Worm (Caenorhabditis elegans): ENCODE data around the gene Y34F4.3.

Y34F4.3 gene

DNA sequence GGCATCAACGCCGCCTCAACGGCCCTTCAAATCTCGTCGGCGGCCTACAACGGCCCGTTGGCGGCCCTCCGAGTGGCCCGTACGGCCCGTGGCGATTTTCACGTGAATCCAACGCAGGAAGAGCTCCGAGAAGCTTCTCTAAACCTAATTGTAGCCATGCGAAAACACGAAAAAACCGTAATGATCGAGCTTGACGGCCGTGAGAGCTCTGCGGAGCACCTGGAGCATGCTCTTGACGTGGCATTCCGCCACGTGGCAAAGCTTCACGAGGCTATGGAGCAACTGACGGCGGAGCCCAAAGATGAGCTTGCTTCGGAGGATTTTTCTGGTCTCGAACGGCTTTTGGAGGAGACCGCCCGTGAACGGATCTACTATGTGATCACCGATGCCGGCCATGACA lies 24.1 kb upstream of the Y34F4.3 start:
- no peak for TF ChIP-seq ztf-23 (GFP tag; IDR thresholded peaks at IDR 0.05)
- no peak for TF ChIP-seq cog-1 (tag; optimal IDR thresholded peaks at IDR 0.05)
- no peak for TF ChIP-seq ztf-29 (GFP tag; IDR thresholded peaks at IDR 0.05)
- TF ChIP-seq tab-1 (GFP tag; IDR thresholded peaks at IDR 0.05): no peak
- no peak for TF ChIP-seq T22C8.4 (GFP tag; IDR thresholded peaks at IDR 0.05)
- no peak for TF ChIP-seq flt-1 (GFP tag; IDR thresholded peaks at IDR 0.05)
- TF ChIP-seq med-1 (GFP tag; optimal IDR thresholded peaks at IDR 0.05; ENCODE audit: insufficient read depth): no peak
- TF ChIP-seq klf-2 (GFP tag; conservative IDR thresholded peaks at IDR 0.05): no peak
- no peak for TF ChIP-seq ref-1 (GFP tag; conservative IDR thresholded peaks at IDR 0.05)

DNA sequence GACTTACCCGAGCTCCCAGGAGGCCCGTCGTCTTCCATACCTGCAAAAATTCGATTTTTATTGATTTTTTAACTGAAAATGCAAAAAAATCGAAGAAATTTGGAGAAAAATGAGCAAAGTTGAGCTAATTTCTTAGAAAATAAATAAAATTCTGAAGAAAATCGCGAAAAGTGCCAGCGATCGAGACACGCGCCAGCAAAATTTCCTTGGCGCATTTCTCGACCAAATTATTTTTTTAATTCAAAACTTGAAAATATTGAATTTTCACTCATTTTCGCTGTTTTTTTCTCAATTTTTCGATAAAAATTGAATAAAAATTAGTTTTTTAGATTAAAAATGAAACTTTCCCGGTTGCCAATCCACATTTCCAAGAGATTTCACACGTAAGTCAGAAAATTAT lies 21.2 kb upstream of the Y34F4.3 start, which contains the start of the genes chin-1 and BE0003N10.1:
chin-1 (minus strand) TSS at position 40 of the 400 bp plus-strand sequence.
BE0003N10.1 (plus strand) TSS at position 320 of the 400 bp plus-strand sequence.
- TF ChIP-seq ref-1 (GFP tag; conservative IDR thresholded peaks at IDR 0.05) (no peak), T22C8.4 (GFP tag; IDR thresholded peaks at IDR 0.05) (no peak), tab-1 (GFP tag; IDR thresholded peaks at IDR 0.05) (no peak), klf-2 (GFP tag; conservative IDR thresholded peaks at IDR 0.05) (no peak), flt-1 (GFP tag; IDR thresholded peaks at IDR 0.05) (no peak), cog-1 (tag; optimal IDR thresholded peaks at IDR 0.05) (no peak), ztf-29 (GFP tag; IDR thresholded peaks at IDR 0.05) (no peak), med-1 (GFP tag; optimal IDR thresholded peaks at IDR 0.05; ENCODE audit: insufficient read depth) (no peak), ztf-23 (GFP tag; IDR thresholded peaks at IDR 0.05) (no peak)

DNA sequence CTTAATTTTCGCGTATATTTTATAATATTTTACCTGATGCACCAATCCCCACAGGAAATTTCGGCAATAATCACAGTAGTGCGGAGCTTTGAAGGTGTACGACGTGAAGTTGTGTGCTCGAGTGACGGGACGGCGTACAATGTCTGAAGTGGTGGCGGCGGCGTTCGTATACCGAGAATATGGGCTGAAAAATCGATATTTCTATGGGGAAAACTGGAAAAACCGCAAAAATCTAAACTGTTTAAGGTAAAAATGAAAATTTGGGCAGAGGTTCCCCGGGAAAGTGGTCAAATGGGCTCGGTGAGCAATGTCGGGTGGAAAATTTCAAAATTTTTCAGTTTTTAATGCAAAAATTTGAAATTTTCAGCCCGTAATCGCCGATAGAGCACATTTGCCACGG lies 18.9 kb upstream of the Y34F4.3 start:
- TF ChIP-seq ztf-23 (GFP tag; IDR thresholded peaks at IDR 0.05) (no peak), med-1 (GFP tag; optimal IDR thresholded peaks at IDR 0.05; ENCODE audit: insufficient read depth) (no peak), T22C8.4 (GFP tag; IDR thresholded peaks at IDR 0.05) (no peak), ref-1 (GFP tag; conservative IDR thresholded peaks at IDR 0.05) (no peak), tab-1 (GFP tag; IDR thresholded peaks at IDR 0.05) (no peak), flt-1 (GFP tag; IDR thresholded peaks at IDR 0.05) (no peak), cog-1 (tag; optimal IDR thresholded peaks at IDR 0.05) (no peak), klf-2 (GFP tag; conservative IDR thresholded peaks at IDR 0.05) (no peak), ztf-29 (GFP tag; IDR thresholded peaks at IDR 0.05) (no peak)

DNA sequence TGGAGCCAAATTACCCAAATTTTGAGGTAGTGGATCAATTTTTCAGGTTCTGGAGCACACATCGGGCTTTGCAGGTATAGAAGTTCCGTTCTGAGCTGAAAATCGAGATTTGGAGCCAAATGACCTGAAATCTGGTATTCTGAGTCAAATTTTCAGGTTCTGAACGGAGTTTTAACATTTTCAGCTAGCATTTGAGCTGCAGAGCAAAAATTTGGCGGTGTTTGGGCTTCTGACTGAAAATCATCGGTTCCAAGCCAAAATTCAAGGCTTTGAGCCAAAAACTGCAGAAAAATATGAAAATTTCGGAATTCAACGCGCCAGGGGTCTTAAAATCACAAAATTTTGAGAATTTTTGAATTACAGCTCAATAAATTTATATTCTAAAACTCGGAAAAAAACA lies 15.0 kb upstream of the Y34F4.3 start, which contains the start of the genes clc-26 and E_BE45912.2:
clc-26 (minus strand) TSS at position 101 of the 400 bp plus-strand sequence.
E_BE45912.2 (minus strand) TSS at position 139 of the 400 bp plus-strand sequence.
- TF ChIP-seq med-1 (GFP tag; optimal IDR thresholded peaks at IDR 0.05; ENCODE audit: insufficient read depth): no peak
- TF ChIP-seq ztf-23 (GFP tag; IDR thresholded peaks at IDR 0.05): no peak
- no peak for TF ChIP-seq cog-1 (tag; optimal IDR thresholded peaks at IDR 0.05)
- no peak for TF ChIP-seq flt-1 (GFP tag; IDR thresholded peaks at IDR 0.05)
- TF ChIP-seq ref-1 (GFP tag; conservative IDR thresholded peaks at IDR 0.05): no peak
- no peak for TF ChIP-seq klf-2 (GFP tag; conservative IDR thresholded peaks at IDR 0.05)
- TF ChIP-seq tab-1 (GFP tag; IDR thresholded peaks at IDR 0.05): no peak
- no peak for TF ChIP-seq ztf-29 (GFP tag; IDR thresholded peaks at IDR 0.05)

DNA sequence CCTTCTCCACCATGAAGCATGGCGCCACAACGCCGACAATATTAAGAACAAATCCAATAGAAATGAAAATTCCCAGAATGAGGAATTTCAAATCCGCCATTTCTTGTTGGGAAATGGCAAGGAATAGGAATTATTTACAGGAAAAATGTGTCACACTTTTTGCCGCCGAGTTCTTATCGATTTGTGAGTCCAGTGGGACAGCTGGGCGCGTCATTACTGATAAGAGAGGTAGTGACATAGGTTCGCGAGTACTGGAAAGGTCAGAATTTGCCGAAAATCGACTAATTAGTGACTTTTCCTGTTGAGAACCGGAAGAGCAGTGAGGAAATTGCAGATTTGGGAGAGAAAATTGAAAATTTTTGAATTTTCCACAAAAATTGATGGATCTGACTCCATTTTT lies 12.3 kb upstream of the Y34F4.3 start:
- TF ChIP-seq ztf-29 (GFP tag; IDR thresholded peaks at IDR 0.05): no peak

DNA sequence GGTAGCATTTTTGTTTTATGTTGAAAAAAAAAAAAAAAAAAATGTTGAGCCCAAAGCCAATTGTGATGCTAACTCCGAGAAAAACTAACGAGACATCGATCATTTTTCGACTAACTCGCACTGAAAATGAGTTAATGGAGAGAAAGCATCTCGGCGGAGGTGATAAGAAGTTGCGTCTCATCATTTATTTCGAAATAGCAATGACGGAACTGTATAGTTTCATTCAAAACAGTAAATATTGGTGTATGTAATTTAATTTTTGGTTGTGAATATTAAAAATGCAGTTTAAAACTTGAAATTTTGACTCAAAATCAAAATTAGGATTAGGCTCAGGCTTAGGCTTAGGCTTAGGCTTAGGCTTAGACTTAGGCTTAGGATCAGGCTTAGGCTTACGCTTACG lies 10.3 kb upstream of the Y34F4.3 start, which contains the start of gene clc-25:
clc-25 (minus strand) TSS at position 101 of the 400 bp plus-strand sequence.
- no peak for TF ChIP-seq flt-1 (GFP tag; IDR thresholded peaks at IDR 0.05)
- TF ChIP-seq med-1 (GFP tag; optimal IDR thresholded peaks at IDR 0.05; ENCODE audit: insufficient read depth): no peak
- TF ChIP-seq T22C8.4 (GFP tag; IDR thresholded peaks at IDR 0.05): no peak
- TF ChIP-seq ztf-23 (GFP tag; IDR thresholded peaks at IDR 0.05): no peak

DNA sequence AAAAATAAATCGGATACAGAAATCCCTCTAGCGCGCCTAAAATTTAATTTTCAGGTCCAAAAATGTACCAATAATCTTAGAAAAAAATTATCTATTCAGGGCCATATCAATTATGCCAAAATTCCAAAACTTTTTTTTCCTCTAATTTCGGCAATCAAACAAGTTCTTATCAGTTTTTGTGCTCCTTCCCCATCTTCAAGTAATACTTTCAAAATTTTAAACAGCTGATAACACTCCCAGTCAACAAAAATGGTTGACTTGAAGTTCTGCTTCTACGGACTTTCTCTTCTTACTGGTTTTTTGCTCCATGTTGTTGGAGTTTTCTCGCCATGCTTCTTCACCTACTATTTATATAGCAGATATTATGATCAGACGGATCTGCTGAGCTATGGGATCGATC lies 4.8 kb upstream of the Y34F4.3 start, which contains the start of gene clc-23:
clc-23 (plus strand) TSS at position 223 of the 400 bp plus-strand sequence.
- no peak for TF ChIP-seq tab-1 (GFP tag; IDR thresholded peaks at IDR 0.05)
- TF ChIP-seq T22C8.4 (GFP tag; IDR thresholded peaks at IDR 0.05): no peak
- TF ChIP-seq ref-1 (GFP tag; conservative IDR thresholded peaks at IDR 0.05): no peak
- no peak for TF ChIP-seq ztf-29 (GFP tag; IDR thresholded peaks at IDR 0.05)
- TF ChIP-seq flt-1 (GFP tag; IDR thresholded peaks at IDR 0.05): no peak
- TF ChIP-seq klf-2 (GFP tag; conservative IDR thresholded peaks at IDR 0.05): no peak
- TF ChIP-seq ztf-23 (GFP tag; IDR thresholded peaks at IDR 0.05): no peak

DNA sequence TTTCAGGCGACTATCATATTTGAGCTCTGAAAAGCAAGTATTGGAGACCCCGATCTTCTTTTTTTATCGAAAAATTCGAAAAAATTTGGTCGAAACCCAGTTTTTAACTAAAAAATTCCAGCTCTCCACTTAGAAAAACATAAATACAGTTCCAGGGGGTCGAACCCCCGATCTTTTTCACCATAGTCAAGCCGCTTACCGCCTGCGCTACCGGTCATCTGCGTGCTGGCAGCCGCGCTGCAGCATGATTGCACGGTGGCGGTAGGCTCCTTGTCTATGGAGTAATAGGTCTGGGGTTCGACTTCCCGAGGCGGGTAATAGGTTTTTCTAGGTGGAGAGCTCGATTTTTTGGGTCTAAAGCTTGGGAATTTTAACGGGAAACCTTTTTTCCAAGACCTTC lies 6.2 kb downstream of the Y34F4.3 start, which contains the start of gene clc-24:
clc-24 (plus strand) TSS at position 263 of the 400 bp plus-strand sequence.
- TF ChIP-seq ztf-23 (GFP tag; IDR thresholded peaks at IDR 0.05) (no peak), flt-1 (GFP tag; IDR thresholded peaks at IDR 0.05) (no peak), klf-2 (GFP tag; conservative IDR thresholded peaks at IDR 0.05) (no peak), tab-1 (GFP tag; IDR thresholded peaks at IDR 0.05) (no peak), ref-1 (GFP tag; conservative IDR thresholded peaks at IDR 0.05) (no peak), ztf-29 (GFP tag; IDR thresholded peaks at IDR 0.05) (no peak), med-1 (GFP tag; optimal IDR thresholded peaks at IDR 0.05; ENCODE audit: insufficient read depth) (no peak), cog-1 (tag; optimal IDR thresholded peaks at IDR 0.05) (no peak), T22C8.4 (GFP tag; IDR thresholded peaks at IDR 0.05) (no peak)

DNA sequence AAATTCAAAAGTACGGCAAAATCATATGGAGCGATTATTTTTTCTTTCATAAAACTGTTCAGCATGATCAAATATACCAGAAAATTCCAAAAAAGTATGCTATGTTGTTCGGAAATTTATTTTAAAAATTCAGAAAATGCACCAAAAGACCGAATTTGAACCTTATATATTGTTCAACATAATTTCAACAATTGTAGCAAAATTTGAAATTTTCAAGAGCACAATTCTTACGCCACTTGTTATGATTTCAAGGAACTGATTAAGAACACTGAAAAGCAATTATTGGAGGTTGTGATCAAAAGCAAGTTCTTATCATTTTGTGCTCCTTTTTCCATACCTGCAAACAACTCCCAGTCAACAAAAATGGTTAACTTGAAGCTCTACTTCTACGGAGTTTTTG lies 7.9 kb downstream of the Y34F4.3 start, which contains the start of gene clc-27:
clc-27 (plus strand) TSS at position 301 of the 400 bp plus-strand sequence.
- TF ChIP-seq T22C8.4 (GFP tag; IDR thresholded peaks at IDR 0.05): no peak
- no peak for TF ChIP-seq tab-1 (GFP tag; IDR thresholded peaks at IDR 0.05)
- TF ChIP-seq cog-1 (tag; optimal IDR thresholded peaks at IDR 0.05): no peak
- no peak for TF ChIP-seq ztf-29 (GFP tag; IDR thresholded peaks at IDR 0.05)
- no peak for TF ChIP-seq flt-1 (GFP tag; IDR thresholded peaks at IDR 0.05)
- TF ChIP-seq med-1 (GFP tag; optimal IDR thresholded peaks at IDR 0.05; ENCODE audit: insufficient read depth): no peak
- no peak for TF ChIP-seq ztf-23 (GFP tag; IDR thresholded peaks at IDR 0.05)
- TF ChIP-seq ref-1 (GFP tag; conservative IDR thresholded peaks at IDR 0.05): no peak
- TF ChIP-seq klf-2 (GFP tag; conservative IDR thresholded peaks at IDR 0.05): no peak
